Fruit fly (Drosophila melanogaster): ENCODE results near the gene qua.

Gene qua

dm6 chr2L:17497108-17497507 lies at the start of gene qua:
qua (minus strand) TSS chr2L:17497208.
- no peak for TF ChIP-seq noc (tag; optimal IDR thresholded peaks at IDR 0.05)

- TF ChIP-seq noc (tag; optimal IDR thresholded peaks at IDR 0.05): no peak
Measured at dm6 chr2L:17542661-17543278, 45.8 kb upstream of the qua start.

dm6 chr2L:17541106-17541505 lies 44.1 kb upstream of the qua start:
- no peak for TF ChIP-seq noc (tag; optimal IDR thresholded peaks at IDR 0.05)

dm6 chr2L:17533794-17534193 lies 36.8 kb upstream of the qua start:
- TF ChIP-seq noc (tag; optimal IDR thresholded peaks at IDR 0.05): no peak

- TF ChIP-seq noc (tag; optimal IDR thresholded peaks at IDR 0.05): no peak
Measured at dm6 chr2L:17532134-17532533, 35.1 kb upstream of the qua start, which contains the start of gene CG15145. CG15145 (minus strand) TSS chr2L:17532234.

dm6 chr2L:17529022-17529421 lies 32.0 kb upstream of the qua start, which contains the start of gene CG15144:
CG15144 (minus strand) TSS chr2L:17529122.
- TF ChIP-seq noc (tag; optimal IDR thresholded peaks at IDR 0.05): no peak

- TF ChIP-seq noc (tag; optimal IDR thresholded peaks at IDR 0.05): no peak
Measured at dm6 chr2L:17524449-17524848, 27.4 kb upstream of the qua start, which contains the start of gene CG15143. CG15143 (minus strand) TSS chr2L:17524549.

- TF ChIP-seq noc (tag; optimal IDR thresholded peaks at IDR 0.05): peak; percentile 32
Measured at dm6 chr2L:17514090-17514715, 17.2 kb upstream of the qua start.

- TF ChIP-seq noc (tag; optimal IDR thresholded peaks at IDR 0.05): no peak
Measured at dm6 chr2L:17500946-17501451, 4.0 kb upstream of the qua start, which contains the start of the genes mEFTs and Dhc36C. mEFTs (minus strand) TSS chr2L:17501106. Dhc36C (plus strand) TSS chr2L:17501401.

- no peak for TF ChIP-seq noc (tag; optimal IDR thresholded peaks at IDR 0.05)
Measured at dm6 chr2L:17498721-17499120, 1.7 kb upstream of the qua start, which contains the start of gene CG15142. CG15142 (minus strand) TSS chr2L:17498821.

dm6 chr2L:17495759-17496158 lies 1.2 kb downstream of the qua start:
- TF ChIP-seq noc (tag; optimal IDR thresholded peaks at IDR 0.05): no peak

dm6 chr2L:17492680-17493079 lies 4.3 kb downstream of the qua start:
- TF ChIP-seq noc (tag; optimal IDR thresholded peaks at IDR 0.05): no peak

dm6 chr2L:17486264-17486663 lies 10.7 kb downstream of the qua start, which contains the start of gene CG43220:
CG43220 (plus strand) TSS chr2L:17486564.
- TF ChIP-seq noc (tag; optimal IDR thresholded peaks at IDR 0.05): no peak

- TF ChIP-seq noc (tag; optimal IDR thresholded peaks at IDR 0.05): no peak
Measured at dm6 chr2L:17485457-17485856, 11.6 kb downstream of the qua start, which contains the start of the genes CG43221 and CG43645. CG43221 (plus strand) TSS chr2L:17485757. CG43645 (plus strand) TSS chr2L:17485757.

- peak; percentile 90 for TF ChIP-seq noc (tag; optimal IDR thresholded peaks at IDR 0.05)
Measured at dm6 chr2L:17484174-17484573, 12.8 kb downstream of the qua start, which contains the start of the genes GCS2beta and CG5131. GCS2beta (minus strand) TSS chr2L:17484307. CG5131 (plus strand) TSS chr2L:17484501.

dm6 chr2L:17480943-17481580 lies 15.9 kb downstream of the qua start, which contains the start of the genes fws and Lamtor3:
fws (minus strand) TSS chr2L:17481029.
Lamtor3 (plus strand) TSS chr2L:17481231.
- peak; percentile 96 for TF ChIP-seq noc (tag; optimal IDR thresholded peaks at IDR 0.05)

Measured in whole organism, larva.